Fruit fly (Drosophila melanogaster): Measurements from ENCODE around the gene CG3987.
A peak's percentile ranks its signal among the peaks of the same experiment; 100 is the strongest.

The CG3987 gene

dm6 chr3R:15119730-15120129 lies 20.0 kb upstream of the CG3987 start (continued):
- TF ChIP-seq crp (GFP tag; optimal IDR thresholded peaks at IDR 0.05) (no peak), CG7928 (GFP tag; optimal IDR thresholded peaks at IDR 0.05) (no peak), slbo (GFP tag; IDR thresholded peaks at IDR 0.05) (peak; percentile 59), CG7839 (tag; optimal IDR thresholded peaks at IDR 0.05) (peak; percentile 11), B-H2 (GFP tag; optimal IDR thresholded peaks at IDR 0.05) (peak; percentile 27), CG17359 (tag; optimal IDR thresholded peaks at IDR 0.05) (peak; percentile 34), usp (GFP tag; optimal IDR thresholded peaks at IDR 0.05) (no peak), bsh (GFP tag; optimal IDR thresholded peaks at IDR 0.05) (peak in 1 of 2 experiments; percentile 28), Hmr (GFP tag; optimal IDR thresholded peaks at IDR 0.05) (peak; percentile 26), sc (optimal IDR thresholded peaks at IDR 0.05) (no peak), sc (GFP tag; optimal IDR thresholded peaks at IDR 0.05) (no peak), CG6654 (GFP tag; optimal IDR thresholded peaks at IDR 0.05) (no peak), bcd (GFP tag; optimal IDR thresholded peaks at IDR 0.05) (peak; percentile 5), CG8388 (GFP tag; optimal IDR thresholded peaks at IDR 0.05) (no peak), CG10209 (GFP tag; optimal IDR thresholded peaks at IDR 0.05) (peak; percentile 4), CG10147 (GFP tag; optimal IDR thresholded peaks at IDR 0.05) (peak; percentile 17), BtbVII (GFP tag; optimal IDR thresholded peaks at IDR 0.05) (peak; percentile 2), Pdp1 (GFP tag; optimal IDR thresholded peaks at IDR 0.05) (peak in 1 of 2 experiments; percentile 25), Dek (tag; optimal IDR thresholded peaks at IDR 0.05) (peak; percentile 23), Rfx (GFP tag; IDR thresholded peaks at IDR 0.05) (peak; percentile 61; the same call in 1 of the 2 replicates), HmgZ (tag; optimal IDR thresholded peaks at IDR 0.05) (no peak)

- no peak for TF ChIP-seq Hey (tag; optimal IDR thresholded peaks at IDR 0.05)
- peak; percentile 25 for TF ChIP-seq kah (GFP tag; optimal IDR thresholded peaks at IDR 0.05)
- TF ChIP-seq CG8359 (GFP tag; optimal IDR thresholded peaks at IDR 0.05; ENCODE audit: borderline replicate concordance), result no peak
- no peak for TF ChIP-seq CG4617 (GFP tag; optimal IDR thresholded peaks at IDR 0.05; ENCODE audit: borderline replicate concordance)
- no peak for TF ChIP-seq CG10431 (GFP tag; optimal IDR thresholded peaks at IDR 0.05)
- peak; percentile 38 for TF ChIP-seq sd (tag; optimal IDR thresholded peaks at IDR 0.05)
- TF ChIP-seq CG7745 (tag; optimal IDR thresholded peaks at IDR 0.05), result no peak
- no peak for TF ChIP-seq Dp (GFP tag; optimal IDR thresholded peaks at IDR 0.05)
- TF ChIP-seq Gsc (GFP tag; IDR thresholded peaks at IDR 0.05), result no peak
- no peak for TF ChIP-seq Max (GFP tag; optimal IDR thresholded peaks at IDR 0.05)
- peak; percentile 15; the same call in 1 of the 2 replicates for TF ChIP-seq Adf1 (GFP tag; IDR thresholded peaks at IDR 0.05)
- TF ChIP-seq emc (GFP tag; optimal IDR thresholded peaks at IDR 0.05), result no peak
- peak; percentile 94 for TF ChIP-seq crol (GFP tag; IDR thresholded peaks at IDR 0.05)
- no peak for TF ChIP-seq CG9437 (GFP tag; optimal IDR thresholded peaks at IDR 0.05)
- peak; percentile 59 for TF ChIP-seq run (tag; optimal IDR thresholded peaks at IDR 0.05)
- no peak for TF ChIP-seq sisA (GFP tag; IDR thresholded peaks at IDR 0.05)
- peak; percentile 10 for TF ChIP-seq CG12769 (tag; optimal IDR thresholded peaks at IDR 0.05)
- TF ChIP-seq ash1 (GFP tag; optimal IDR thresholded peaks at IDR 0.05), result no peak
- no peak for TF ChIP-seq CG3995 (GFP tag; optimal IDR thresholded peaks at IDR 0.05)
- no peak for TF ChIP-seq Ets65A (GFP tag)
- TF ChIP-seq onecut (GFP tag; IDR thresholded peaks at IDR 0.05), result 0 out of 2 replicates have a peak, but pooled peaks have one; percentile 26
- no peak for TF ChIP-seq CG30403 (GFP tag; optimal IDR thresholded peaks at IDR 0.05)
- TF ChIP-seq sna (GFP tag; IDR thresholded peaks at IDR 0.05; ENCODE audit: partially characterized antibody), result no peak
- TF ChIP-seq Hr3 (GFP tag; optimal IDR thresholded peaks at IDR 0.05), result no peak
- no peak for TF ChIP-seq BtbVII (GFP tag; optimal IDR thresholded peaks at IDR 0.05)
- TF ChIP-seq z (GFP tag; IDR thresholded peaks at IDR 0.05), result 0 out of 3 replicates have a peak, but pooled peaks have one; percentile 25
- no peak for TF ChIP-seq sr (GFP tag; IDR thresholded peaks at IDR 0.05)
- TF ChIP-seq Hr78 (GFP tag; optimal IDR thresholded peaks at IDR 0.05), result peak in 1 of 2 experiments; percentile 38
Observed at dm6 chr3R:15121599-15122394, 18.0 kb upstream of the CG3987 start.

Data from whole organism, embryonic.